Worm (Caenorhabditis elegans) whole organism, midembryonic: ENCODE results near the gene ppm-1.H.

Source experiments
- flt-1 ChIP-seq: fragments of 200-800 bp; sonication (Bioruptor generic); IDR thresholded peaks from 2 replicates; pipeline ENCODE4 v1.3.6; 2022; ENCODE audit warnings: missing genetic modification characterization, missing compliant biosample characterization
- ref-1 ChIP-seq: fragments of 200-800 bp; sonication (Bioruptor generic); conservative IDR thresholded peaks from 2 replicates; pipeline ENCODE4 v1.3.6; 2022; ENCODE audit warnings: missing genetic modification reagents, missing genetic modification characterization, missing compliant biosample characterization
- ztf-23 ChIP-seq: fragments of 200-800 bp; sonication (Bioruptor generic); IDR thresholded peaks from 2 replicates; pipeline ENCODE4 v1.3.6; 2022; ENCODE audit warnings: missing genetic modification reagents, missing genetic modification characterization, missing compliant biosample characterization

- TF ChIP-seq ztf-23 (GFP tag; lab: Robert Waterston, UW) = no peak
- no peak for TF ChIP-seq ref-1 (GFP tag; lab: Robert Waterston, UW)
- TF ChIP-seq flt-1 (GFP tag; lab: Robert Waterston, UW) = no peak
Measured at ce11 chrIV:12301161-12301560, 33.0 kb upstream of the ppm-1.H start, which contains the start of gene oac-59.
